Fruit fly (Drosophila melanogaster) S2 (cell line): ENCODE measurements around the gene CG13786.

Experiments used
- CG8478 ChIP-seq: fragments of >200 bp; optimal IDR thresholded peaks from 2 replicates; lab custom pipeline; 2018
- CTCF ChIP-seq, 2 experiments: fragments of >200 bp; optimal IDR thresholded peaks; 2 replicates each; lab custom pipeline; 2018

DNA sequence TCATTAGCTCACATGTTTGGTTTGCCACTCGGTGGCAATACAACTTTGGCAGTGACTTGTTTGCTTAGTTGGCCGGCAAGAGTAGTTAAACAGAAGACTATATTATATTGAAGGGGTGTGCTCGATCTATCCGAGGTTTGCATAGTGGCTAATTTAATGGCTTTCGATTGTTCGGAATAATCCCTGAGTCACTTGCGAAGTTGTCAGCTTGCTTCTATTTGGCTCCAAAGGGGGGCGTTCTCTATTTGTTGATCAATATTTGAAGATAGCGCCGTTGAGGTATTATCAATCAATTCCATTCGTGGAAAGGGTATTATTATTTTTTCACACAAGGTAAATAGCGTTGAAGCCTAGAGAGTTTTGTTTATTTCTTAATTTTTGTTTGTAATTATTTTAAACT is 4.7 kb downstream of the CG13786 start:
- TF ChIP-seq CTCF (optimal IDR thresholded peaks at IDR 0.05; lab: Kevin White, UChicago): no peak
- no peak for TF ChIP-seq CG8478 (lab: Kevin White, UChicago)
